Fruit fly (Drosophila melanogaster) whole organism, embryonic: ENCODE measurements around the gene Ugt35D1.

Experiments
- ATbp ChIP-seq: fragments of 200-800 bp; sonication (Bioruptor generic); optimal IDR thresholded peaks from 2 replicates; lab custom pipeline; 2017; ENCODE audit warnings: missing biosample characterization, mild to moderate bottlenecking, missing genetic modification characterization, missing genetic modification reagents
- Aef1 ChIP-seq: fragments of 200-800 bp; sonication (Bioruptor generic); IDR thresholded peaks from 3 replicates; pipeline ENCODE4 v1.3.6; 2022; ENCODE audit warnings: missing biosample characterization, missing genetic modification characterization
- Antp ChIP-seq: fragments of 200-800 bp; sonication (Bioruptor generic); optimal IDR thresholded peaks from 3 replicates; lab custom pipeline; 2016; ENCODE audit warnings: missing biosample characterization, missing genetic modification characterization
- B-H1 ChIP-seq: fragments of 200-800 bp; sonication (Bioruptor generic); IDR thresholded peaks from 3 replicates; pipeline ENCODE4 v1.3.6; 2022; ENCODE audit warnings: missing biosample characterization, missing genetic modification characterization
- Bdp1 ChIP-seq: fragments of 200-800 bp; sonication (Bioruptor generic); optimal IDR thresholded peaks from 3 replicates; lab custom pipeline; 2016; ENCODE audit warnings: missing biosample characterization, missing genetic modification characterization
- CG11695 ChIP-seq: fragments of 200-800 bp; sonication (Bioruptor generic); IDR thresholded peaks from 3 replicates; pipeline ENCODE4 v1.3.6; 2022; ENCODE audit warnings: missing biosample characterization, missing genetic modification characterization
- CG12104 ChIP-seq: fragments of 200-800 bp; sonication (Bioruptor generic); optimal IDR thresholded peaks from 3 replicates; lab custom pipeline; 2016; ENCODE audit warnings: missing biosample characterization, missing genetic modification characterization
- CG1233 ChIP-seq: fragments of 200-800 bp; sonication (Bioruptor generic); optimal IDR thresholded peaks from 4 replicates; lab custom pipeline; 2018; ENCODE audit warnings: missing biosample characterization, mild to moderate bottlenecking, missing genetic modification characterization
- CG12769 ChIP-seq: fragments of 200-800 bp; sonication (Bioruptor generic); optimal IDR thresholded peaks from 2 replicates; lab custom pipeline; 2019; ENCODE audit warnings: missing biosample characterization, mild to moderate bottlenecking, missing genetic modification characterization, moderate library complexity
- CG16863 ChIP-seq: fragments of 200-800 bp; sonication (Bioruptor generic); optimal IDR thresholded peaks from 3 replicates; lab custom pipeline; 2016; ENCODE audit warnings: missing biosample characterization, missing genetic modification characterization
- CG17186 ChIP-seq: fragments of 200-800 bp; sonication (Bioruptor generic); optimal IDR thresholded peaks from 3 replicates; lab custom pipeline; 2017; ENCODE audit warnings: missing biosample characterization, missing genetic modification reagents, missing genetic modification characterization
- CG1792 ChIP-seq: fragments of 200-800 bp; sonication (Bioruptor generic); optimal IDR thresholded peaks from 2 replicates; lab custom pipeline; 2016; ENCODE audit warnings: missing biosample characterization, missing genetic modification characterization
- CG31224 ChIP-seq: fragments of 200-800 bp; sonication (Bioruptor generic); IDR thresholded peaks from 2 replicates; pipeline ENCODE4 v1.3.6; 2022; ENCODE audit warnings: missing biosample characterization, missing genetic modification characterization
- CG32532 ChIP-seq: fragments of 200-800 bp; sonication (Bioruptor generic); IDR thresholded peaks from 2 replicates; pipeline ENCODE4 v1.3.6; 2022; ENCODE audit warnings: missing biosample characterization, missing genetic modification characterization
- CG32772 ChIP-seq: fragments of 200-800 bp; sonication (Bioruptor generic); IDR thresholded peaks from 2 replicates; pipeline ENCODE4 v1.3.6; 2022; ENCODE audit warnings: missing biosample characterization, missing genetic modification characterization
- CG3281 ChIP-seq: fragments of 200-800 bp; sonication (Bioruptor generic); optimal IDR thresholded peaks from 3 replicates; lab custom pipeline; 2017; ENCODE audit warnings: missing biosample characterization, mild to moderate bottlenecking, missing genetic modification characterization
- CG3995 ChIP-seq: fragments of 200-800 bp; sonication (Bioruptor generic); optimal IDR thresholded peaks from 3 replicates; lab custom pipeline; 2016; ENCODE audit warnings: missing biosample characterization, missing genetic modification characterization
- CG4424 ChIP-seq: fragments of 200-800 bp; sonication (Bioruptor generic); optimal IDR thresholded peaks from 3 replicates; lab custom pipeline; 2016; ENCODE audit warnings: missing biosample characterization, missing genetic modification characterization
- CG4820 ChIP-seq: fragments of 200-800 bp; sonication (Bioruptor generic); optimal IDR thresholded peaks from 3 replicates; lab custom pipeline; 2016; ENCODE audit warnings: missing biosample characterization, missing genetic modification characterization
- CG6175 ChIP-seq: fragments of 200-800 bp; sonication (Bioruptor generic); IDR thresholded peaks from 3 replicates; pipeline ENCODE4 v1.3.6; 2022; ENCODE audit warnings: missing biosample characterization, missing genetic modification characterization
- CG7963 ChIP-seq: fragments of 200-800 bp; sonication (Bioruptor generic); IDR thresholded peaks from 3 replicates; pipeline ENCODE4 v1.3.6; 2022; ENCODE audit warnings: missing biosample characterization, missing genetic modification characterization; ENCODE audit not compliant: partially characterized antibody
- CG7987 ChIP-seq: fragments of 200-800 bp; sonication (Bioruptor generic); optimal IDR thresholded peaks from 2 replicates; lab custom pipeline; 2018; ENCODE audit warnings: missing biosample characterization, mild to moderate bottlenecking, missing genetic modification characterization, moderate library complexity
- CG8089 ChIP-seq: fragments of 200-800 bp; sonication (Bioruptor generic); optimal IDR thresholded peaks from 3 replicates; lab custom pipeline; 2016; ENCODE audit warnings: missing biosample characterization, missing genetic modification characterization
- Dbx ChIP-seq: fragments of 200-800 bp; sonication (Bioruptor generic); IDR thresholded peaks from 3 replicates; pipeline ENCODE4 v1.3.6; 2022; ENCODE audit warnings: missing biosample characterization, missing genetic modification characterization
- Dfd ChIP-seq, 2 experiments: fragments of >200 bp; optimal IDR thresholded peaks; 2 replicates each; lab custom pipeline; 2017; ENCODE audit warnings: missing biosample characterization in 2 of 2, missing genetic modification characterization in 2 of 2
- Dip2 ChIP-seq: fragments of 200-800 bp; sonication (Bioruptor generic); IDR thresholded peaks from 2 replicates; pipeline ENCODE4 v1.3.6; 2022; ENCODE audit warnings: missing biosample characterization, missing genetic modification characterization
- Dip3 ChIP-seq: fragments of 200-800 bp; sonication (Bioruptor generic); optimal IDR thresholded peaks from 3 replicates; lab custom pipeline; 2016; ENCODE audit warnings: missing biosample characterization, missing genetic modification characterization
- HLH4C ChIP-seq: fragments of 200-800 bp; sonication (Bioruptor generic); IDR thresholded peaks from 3 replicates; pipeline ENCODE4 v1.3.6; 2022; ENCODE audit warnings: missing biosample characterization, missing genetic modification characterization; ENCODE audit not compliant: partially characterized antibody
- Hand ChIP-seq: fragments of 200-800 bp; sonication (Bioruptor generic); optimal IDR thresholded peaks from 2 replicates; lab custom pipeline; 2017; ENCODE audit warnings: mild to moderate bottlenecking, missing biosample characterization, missing genetic modification reagents, missing genetic modification characterization
- Hr78 ChIP-seq, 2 experiments: fragments of 200-800 bp in 1 of 2; fragments of >200 bp in 1 of 2; sonication (Bioruptor generic) in 1 of 2; optimal IDR thresholded peaks; 2 replicates each; lab custom pipeline; 2017 to 2019; ENCODE audit warnings: missing biosample characterization in 2 of 2, missing genetic modification characterization in 2 of 2, mild to moderate bottlenecking in 1 of 2, moderate library complexity in 1 of 2
- Meics ChIP-seq: fragments of 200-800 bp; sonication (Bioruptor generic); optimal IDR thresholded peaks from 2 replicates; lab custom pipeline; 2017; ENCODE audit warnings: missing biosample characterization, mild to moderate bottlenecking, missing genetic modification characterization
- NFAT ChIP-seq: fragments of 200-800 bp; sonication (Bioruptor generic); IDR thresholded peaks from 2 replicates; pipeline ENCODE4 v1.3.6; 2022; ENCODE audit warnings: missing biosample characterization, missing genetic modification characterization
- Nf-YC ChIP-seq: fragments of 200-800 bp; optimal IDR thresholded peaks from 3 replicates; lab custom pipeline; 2019; ENCODE audit warnings: missing biosample characterization, mild to moderate bottlenecking, missing genetic modification characterization, moderate library complexity
- Ravus ChIP-seq: fragments of 200-800 bp; sonication (Bioruptor generic); IDR thresholded peaks from 2 replicates; pipeline ENCODE4 v1.3.6; 2022; ENCODE audit warnings: missing biosample characterization, missing genetic modification characterization
- Sox102F ChIP-seq: fragments of 200-800 bp; sonication (Bioruptor generic); optimal IDR thresholded peaks from 2 replicates; lab custom pipeline; 2018; ENCODE audit warnings: missing biosample characterization, mild to moderate bottlenecking, missing genetic modification characterization, moderate library complexity
- TFAM ChIP-seq: fragments of 200-800 bp; sonication (Bioruptor generic); optimal IDR thresholded peaks from 2 replicates; lab custom pipeline; 2017; ENCODE audit warnings: missing biosample characterization, missing genetic modification characterization, inconsistent platforms
- Vsx1 ChIP-seq: fragments of 200-800 bp; sonication (Bioruptor generic); optimal IDR thresholded peaks from 2 replicates; lab custom pipeline; 2017; ENCODE audit warnings: missing biosample characterization, mild to moderate bottlenecking, missing genetic modification characterization, missing genetic modification reagents
- ase ChIP-seq: fragments of 200-800 bp; sonication (Bioruptor generic); IDR thresholded peaks from 3 replicates; pipeline ENCODE4 v1.3.6; 2022; ENCODE audit warnings: missing biosample characterization, missing genetic modification characterization
- bab2 ChIP-seq: fragments of 200-800 bp; sonication (Bioruptor generic); optimal IDR thresholded peaks from 2 replicates; lab custom pipeline; 2016; ENCODE audit warnings: missing biosample characterization, missing genetic modification characterization
- dan ChIP-seq: fragments of 200-800 bp; sonication (Bioruptor generic); IDR thresholded peaks from 2 replicates; pipeline ENCODE4 v1.3.6; 2022; ENCODE audit warnings: missing biosample characterization, missing genetic modification characterization
- disco-r ChIP-seq: fragments of 200-800 bp; sonication (Bioruptor generic); optimal IDR thresholded peaks from 2 replicates; lab custom pipeline; 2016; ENCODE audit warnings: missing biosample characterization, missing genetic modification characterization
- ems ChIP-seq: fragments of 200-800 bp; sonication (Bioruptor generic); optimal IDR thresholded peaks from 3 replicates; lab custom pipeline; 2016; ENCODE audit warnings: missing biosample characterization, missing genetic modification characterization
- en ChIP-seq: fragments of 200-800 bp; sonication (Bioruptor generic); optimal IDR thresholded peaks from 2 replicates; lab custom pipeline; 2016; ENCODE audit warnings: missing biosample characterization, missing genetic modification characterization
- gsb ChIP-seq: fragments of 200-800 bp; sonication (Bioruptor generic); IDR thresholded peaks from 2 replicates; pipeline ENCODE4 v1.3.6; 2022; ENCODE audit warnings: missing biosample characterization, missing genetic modification characterization
- lov ChIP-seq, 2 experiments: fragments of 200-800 bp in 1 of 2; fragments of >200 bp in 1 of 2; sonication (Bioruptor generic) in 1 of 2; IDR thresholded peaks in 1 of 2; optimal IDR thresholded peaks in 1 of 2; 2 replicates in 1 of 2; 3 replicates in 1 of 2; pipeline versions ENCODE4 v1.3.6 to Lab custom; 2017 to 2022; ENCODE audit warnings: missing biosample characterization in 1 of 2, missing genetic modification characterization in 1 of 2
- prd ChIP-seq, 3 experiments: fragments of >200 bp in 2 of 3; fragments of 200-800 bp in 1 of 3; sonication (Bioruptor generic) in 1 of 3; optimal IDR thresholded peaks in 2 of 3; IDR thresholded peaks in 1 of 3; 2 replicates in 2 of 3; 3 replicates in 1 of 3; pipeline versions ENCODE4 v1.3.6 to Lab custom; 2017 to 2022; ENCODE audit warnings: missing biosample characterization in 1 of 3, missing genetic modification characterization in 1 of 3
- psq ChIP-seq: fragments of 200-800 bp; sonication (Bioruptor generic); optimal IDR thresholded peaks from 2 replicates; lab custom pipeline; 2017; ENCODE audit warnings: missing biosample characterization, missing genetic modification characterization
- scrt ChIP-seq: fragments of 200-800 bp; sonication (Bioruptor generic); optimal IDR thresholded peaks from 2 replicates; lab custom pipeline; 2018; ENCODE audit warnings: missing biosample characterization, mild to moderate bottlenecking, missing genetic modification characterization, moderate library complexity
- sim ChIP-seq: fragments of 200-800 bp; sonication (Bioruptor generic); IDR thresholded peaks from 2 replicates; pipeline ENCODE4 v1.3.6; 2022; ENCODE audit warnings: missing biosample characterization, missing genetic modification characterization

The Ugt35D1 gene

DNA sequence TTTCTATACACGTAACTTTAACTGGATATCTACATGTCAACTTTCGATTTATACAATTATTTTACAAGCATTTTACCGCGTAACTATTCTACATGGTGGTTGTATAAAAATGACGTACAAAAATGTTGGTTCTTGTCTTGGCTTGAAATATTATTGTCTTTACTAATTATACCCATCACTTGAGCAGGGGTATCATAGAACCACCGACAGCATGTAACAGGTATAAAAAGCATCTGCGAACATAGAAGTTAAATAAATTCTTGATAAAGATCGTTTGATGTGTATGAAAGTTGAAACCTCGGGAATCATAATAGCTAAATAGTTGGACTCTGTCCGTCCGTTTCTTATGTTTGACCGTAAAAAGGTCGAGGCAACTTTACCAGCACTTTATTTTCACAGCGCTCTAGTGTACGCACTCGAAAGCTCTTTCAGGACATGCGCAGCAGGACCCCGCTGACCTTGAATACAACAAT is 13.9 kb downstream of the Ugt35D1 start (continued):
- TF ChIP-seq CG3995 (GFP tag; lab: Kevin White, UChicago) (no peak), CG32532 (GFP tag; lab: Robert Waterston, UW) (peak; percentile 78), CG1792 (GFP tag; lab: Kevin White, UChicago) (no peak), B-H1 (no peak; the same call in 2 of the 3 replicates), Dbx (GFP tag; lab: Robert Waterston, UW) (peak; percentile 58; the same call in 2 of the 3 replicates), CG6175 (no peak), CG1233 (GFP tag; lab: Kevin White, UChicago) (no peak), dan (GFP tag; lab: Robert Waterston, UW) (no peak), Bdp1 (GFP tag; lab: Kevin White, UChicago) (peak; percentile 13), bab2 (GFP tag; lab: Kevin White, UChicago) (peak; percentile 26), CG11695 (GFP tag; lab: Robert Waterston, UW) (no peak; the same call in 2 of the 3 replicates), HLH4C (0 out of 3 replicates have a peak, but pooled peaks have one; percentile 24), CG16863 (peak; percentile 53), TFAM (GFP tag; lab: Kevin White, UChicago) (no peak), lov (optimal IDR thresholded peaks at IDR 0.05; lab: Kevin White, UChicago) (no peak), lov (GFP tag; IDR thresholded peaks at IDR 0.05; lab: Robert Waterston, UW) (no peak), CG4424 (GFP tag; lab: Kevin White, UChicago) (no peak), Dip2 (no peak), Sox102F (peak; percentile 56), Antp (GFP tag; lab: Kevin White, UChicago) (peak; percentile 34), CG7987 (GFP tag; lab: Kevin White, UChicago) (no peak), ems (peak; percentile 3), Ravus (no peak), en (GFP tag; lab: Kevin White, UChicago) (no peak), ATbp (GFP tag; lab: Kevin White, UChicago) (peak; percentile 56), Hand (GFP tag; lab: Kevin White, UChicago) (peak; percentile 7), Dfd (GFP tag; optimal IDR thresholded peaks at IDR 0.05; lab: Kevin White, UChicago) (no peak), sim (GFP tag; lab: Robert Waterston, UW) (no peak), ase (GFP tag; lab: Robert Waterston, UW) (peak; percentile 23; the same call in 1 of the 3 replicates), Hr78 (GFP tag; optimal IDR thresholded peaks at IDR 0.05; lab: Kevin White, UChicago) (no peak), CG4820 (GFP tag; lab: Kevin White, UChicago) (no peak), CG8089 (GFP tag; lab: Kevin White, UChicago) (peak; percentile 13), Meics (GFP tag; lab: Kevin White, UChicago) (peak; percentile 24), CG3281 (GFP tag; lab: Kevin White, UChicago) (peak; percentile 7), CG32772 (GFP tag; lab: Robert Waterston, UW) (0 out of 2 replicates have a peak, but pooled peaks have one; percentile 13), CG31224 (GFP tag; lab: Robert Waterston, UW) (peak; percentile 26; the same call in 1 of the 2 replicates), Vsx1 (GFP tag; lab: Kevin White, UChicago) (no peak), CG17186 (GFP tag; lab: Kevin White, UChicago) (no peak), CG12769 (tag; lab: Kevin White, UChicago) (peak; percentile 75), CG7963 (GFP tag; lab: Robert Waterston, UW) (no peak; the same call in 2 of the 3 replicates), Aef1 (no peak), prd (optimal IDR thresholded peaks at IDR 0.05; lab: Kevin White, UChicago) (no peak), prd (GFP tag; IDR thresholded peaks at IDR 0.05; lab: Robert Waterston, UW) (peak; percentile 54), Nf-YC (tag; lab: Kevin White, UChicago) (no peak), disco-r (GFP tag; lab: Kevin White, UChicago) (peak; percentile 5), NFAT (GFP tag; lab: Robert Waterston, UW) (peak; percentile 63; the same call in 1 of the 2 replicates), Dip3 (GFP tag; lab: Kevin White, UChicago) (peak; percentile 69), scrt (GFP tag; lab: Kevin White, UChicago) (no peak), psq (no peak), CG12104 (GFP tag; lab: Kevin White, UChicago) (no peak), gsb (no peak)
